Worm (Caenorhabditis elegans) whole organism, L1 larva: Measurements from ENCODE around the gene R04F11.2.

Source experiments
- C04F5.9 ChIP-seq: sonication (generic microtip); optimal IDR thresholded peaks from 2 replicates; lab custom pipeline; 2016; ENCODE audit warnings: missing genetic modification characterization, missing compliant biosample characterization
- F16B12.6 ChIP-seq: fragments of 150-350 bp; optimal IDR thresholded peaks from 2 replicates; lab custom pipeline; 2014; ENCODE audit warnings: missing biosample characterization, missing genetic modification characterization
- aha-1 ChIP-seq: fragments of 150-350 bp; optimal IDR thresholded peaks from 2 replicates; lab custom pipeline; 2014; ENCODE audit warnings: missing biosample characterization, missing genetic modification characterization
- ama-1 ChIP-seq: fragments of 150-350 bp; optimal IDR thresholded peaks from 2 replicates; lab custom pipeline; 2014
- blmp-1 ChIP-seq: fragments of 150-350 bp; optimal IDR thresholded peaks from 2 replicates; lab custom pipeline; 2014; ENCODE audit warnings: missing biosample characterization, missing genetic modification characterization
- ceh-8 ChIP-seq: fragments of 200-800 bp; sonication (Bioruptor generic); optimal IDR thresholded peaks from 2 replicates; lab custom pipeline; 2018; ENCODE audit warnings: mild to moderate bottlenecking, missing genetic modification characterization, moderate library complexity, missing compliant biosample characterization
- dpl-1 ChIP-seq, 3 experiments: fragments of 150-350 bp in 2 of 3; sonication (generic microtip) in 1 of 3; optimal IDR thresholded peaks; 2 replicates each; lab custom pipeline; 2014 to 2017; ENCODE audit warnings: missing biosample characterization in 3 of 3, missing genetic modification characterization in 3 of 3, missing genetic modification reagents in 3 of 3
- efl-1 ChIP-seq, 4 experiments: fragments of 150-350 bp; optimal IDR thresholded peaks in 3 of 4; peaks in 1 of 4; 1 replicate in 1 of 4; 2 replicates in 3 of 4; lab custom pipeline; 2014; ENCODE audit warnings: missing biosample characterization in 2 of 4, missing genetic modification characterization in 2 of 4, missing genetic modification reagents in 2 of 4
- efl-3 ChIP-seq: fragments of 200-800 bp; sonication (Bioruptor generic); optimal IDR thresholded peaks from 2 replicates; lab custom pipeline; 2018; ENCODE audit warnings: mild to moderate bottlenecking, missing genetic modification characterization, missing compliant biosample characterization
- fkh-4 ChIP-seq: sonication (generic microtip); optimal IDR thresholded peaks from 2 replicates; lab custom pipeline; 2016; ENCODE audit warnings: missing compliant biosample characterization, missing genetic modification characterization, borderline replicate concordance
- fkh-8 ChIP-seq: sonication (generic microtip); optimal IDR thresholded peaks from 2 replicates; lab custom pipeline; 2016; ENCODE audit warnings: mild to moderate bottlenecking, missing genetic modification characterization, missing compliant biosample characterization
- isw-1 ChIP-seq: fragments of 200-800 bp; sonication (Bioruptor generic); IDR thresholded peaks from 2 replicates; pipeline ENCODE4 v1.3.6; 2022; ENCODE audit warnings: missing genetic modification characterization, missing compliant biosample characterization
- jun-1 ChIP-seq: fragments of 150-350 bp; optimal IDR thresholded peaks from 2 replicates; lab custom pipeline; 2014; ENCODE audit warnings: missing biosample characterization, missing genetic modification reagents, missing genetic modification characterization
- lin-15B ChIP-seq: fragments of 150-350 bp; sonication (generic microtip); optimal IDR thresholded peaks from 3 replicates; lab custom pipeline; 2014; ENCODE audit warnings: missing biosample characterization, missing genetic modification characterization
- lin-39 ChIP-seq: fragments of 150-350 bp; optimal IDR thresholded peaks from 2 replicates; lab custom pipeline; 2014; ENCODE audit warnings: missing biosample characterization, missing genetic modification reagents, missing genetic modification characterization
- lir-3 ChIP-seq: sonication (generic microtip); optimal IDR thresholded peaks from 2 replicates; lab custom pipeline; 2016; ENCODE audit warnings: mild to moderate bottlenecking, missing genetic modification characterization, moderate library complexity, missing compliant biosample characterization; ENCODE audit not compliant: poor library complexity
- nhr-11 ChIP-seq: fragments of 150-350 bp; optimal IDR thresholded peaks from 2 replicates; lab custom pipeline; 2014; ENCODE audit warnings: missing biosample characterization, missing genetic modification characterization
- nhr-76 ChIP-seq: sonication (generic microtip); optimal IDR thresholded peaks from 2 replicates; lab custom pipeline; 2017; ENCODE audit warnings: missing biosample characterization, missing genetic modification characterization
- nhr-84 ChIP-seq: sonication (generic microtip); optimal IDR thresholded peaks from 2 replicates; lab custom pipeline; 2017; ENCODE audit warnings: missing biosample characterization, missing genetic modification characterization
- skn-1 ChIP-seq: fragments of 150-350 bp; optimal IDR thresholded peaks from 2 replicates; lab custom pipeline; 2014; ENCODE audit warnings: missing biosample characterization, missing genetic modification characterization
- unc-98 ChIP-seq: fragments of 200-800 bp; sonication (Bioruptor generic); IDR thresholded peaks from 2 replicates; pipeline ENCODE4 v1.3.6; 2022; ENCODE audit warnings: missing genetic modification characterization, missing compliant biosample characterization

The R04F11.2 gene

DNA sequence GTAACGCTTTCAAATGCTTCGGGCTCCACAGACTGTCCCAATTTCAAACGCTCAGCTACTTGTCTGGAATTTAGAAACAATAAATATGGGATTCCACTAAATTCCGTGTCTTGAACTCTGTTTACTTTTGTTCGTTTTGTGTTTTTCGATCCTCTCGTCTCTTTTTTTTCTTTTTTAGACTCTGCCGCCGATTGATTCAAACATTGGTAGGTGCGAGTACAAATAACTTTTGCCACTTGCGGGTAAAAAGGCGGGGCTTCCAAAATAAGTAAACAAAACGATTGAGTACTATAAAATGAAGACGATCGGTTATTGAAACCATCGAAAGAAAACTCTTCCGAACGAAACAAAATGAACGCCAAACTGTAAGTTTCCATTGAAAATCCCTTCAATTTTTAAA lies 46.9 kb downstream of the R04F11.2 start, which contains the start of gene fipr-2:
Gene fipr-2, plus strand, starts transcription at position 245 of the 400 bp plus-strand sequence.
- TF ChIP-seq isw-1 (no peak), efl-1 (optimal IDR thresholded peaks at IDR 0.05; lab: Kevin White, UChicago) (no peak), efl-1 (GFP tag; optimal IDR thresholded peaks at IDR 0.05 in 1 of 2; lab: Kevin White, UChicago) (peak in 1 of 2 experiments; percentile 90), F16B12.6 (no peak), fkh-4 (tag; lab: Kevin White, UChicago) (no peak), efl-3 (GFP tag; lab: Kevin White, UChicago) (no peak), lin-15B (tag; lab: Kevin White, UChicago) (no peak), jun-1 (no peak), skn-1 (tag; lab: Kevin White, UChicago) (no peak)

- TF ChIP-seq blmp-1 (tag; lab: Kevin White, UChicago) (no peak), lir-3 (tag; lab: Kevin White, UChicago) (no peak), nhr-76 (no peak), ama-1 (no peak), ceh-8 (GFP tag; lab: Kevin White, UChicago) (no peak), C04F5.9 (no peak), fkh-8 (tag; lab: Kevin White, UChicago) (no peak), lin-39 (tag; lab: Kevin White, UChicago) (no peak), nhr-84 (tag; lab: Kevin White, UChicago) (no peak), aha-1 (tag; lab: Kevin White, UChicago) (no peak), lin-15B (tag; lab: Kevin White, UChicago) (no peak), dpl-1 (GFP tag; optimal IDR thresholded peaks at IDR 0.05; lab: Kevin White, UChicago) (no peak), unc-98 (no peak), nhr-11 (no peak), jun-1 (no peak)
These were observed 51.3 kb downstream of the R04F11.2 start, which contains the start of gene gcy-13 for ce11 chrV:12369437-12369836. Gene gcy-13, minus strand, starts transcription at chrV:12369537.
